Fruit fly (Drosophila melanogaster): Measurements from ENCODE around the gene Atg8a.

The Atg8a gene

DNA sequence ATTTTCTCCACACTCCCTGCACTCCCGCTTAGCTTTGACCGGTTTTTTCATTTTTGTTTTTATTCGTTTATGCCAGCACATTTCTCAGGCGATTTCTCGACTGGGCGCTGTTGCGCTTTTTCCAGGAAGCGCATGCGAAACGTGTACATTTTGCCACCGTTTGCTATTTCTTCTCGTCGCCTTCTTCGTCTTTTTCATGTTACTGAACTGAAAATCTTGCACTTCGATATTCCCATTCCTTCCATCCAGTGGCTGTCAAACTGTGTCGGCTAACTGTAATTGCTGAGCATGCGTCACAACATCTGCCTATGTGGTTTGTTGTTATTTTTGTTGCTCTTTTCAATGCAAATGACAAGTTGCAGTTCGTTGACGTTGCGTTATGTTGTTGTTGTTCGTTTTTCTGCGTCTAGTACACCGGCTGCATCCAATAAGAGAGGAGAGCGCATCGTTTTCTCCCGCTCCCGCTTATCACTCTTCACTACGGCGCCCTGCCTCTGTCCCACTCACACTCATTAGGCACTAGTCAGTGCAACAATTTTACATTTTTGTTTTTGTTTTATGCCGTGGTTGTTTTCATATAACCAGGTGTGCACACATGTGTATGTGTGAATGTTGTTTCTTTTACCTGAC, 33.8 kb upstream of the Atg8a start:
- no peak for TF ChIP-seq wor (GFP tag; IDR thresholded peaks at IDR 0.05)
- TF ChIP-seq CG11085 (GFP tag; IDR thresholded peaks at IDR 0.05): no peak
- TF ChIP-seq Adf1 (GFP tag; IDR thresholded peaks at IDR 0.05): no peak
- TF ChIP-seq CG15514 (GFP tag; optimal IDR thresholded peaks at IDR 0.05): no peak
- TF ChIP-seq org-1 (GFP tag; optimal IDR thresholded peaks at IDR 0.05): no peak
- TF ChIP-seq CG8478 (optimal IDR thresholded peaks at IDR 0.05): no peak
- TF ChIP-seq ems (GFP tag; optimal IDR thresholded peaks at IDR 0.05): no peak
- no peak for TF ChIP-seq CG34376 (GFP tag; optimal IDR thresholded peaks at IDR 0.05)
- TF ChIP-seq CG14014 (GFP tag; IDR thresholded peaks at IDR 0.05): no peak
- TF ChIP-seq pb (GFP tag; optimal IDR thresholded peaks at IDR 0.05): no peak
- no peak for TF ChIP-seq Deaf1 (tag; optimal IDR thresholded peaks at IDR 0.05)
- no peak for TF ChIP-seq CG9727 (GFP tag; optimal IDR thresholded peaks at IDR 0.05)
- peak; percentile 40; the same call in 1 of the 3 replicates for TF ChIP-seq ci (GFP tag; IDR thresholded peaks at IDR 0.05)
- peak in 1 of 3 experiments; percentile 66 for TF ChIP-seq Stat92E (GFP tag; optimal IDR thresholded peaks at IDR 0.05)
- TF ChIP-seq cg (GFP tag; optimal IDR thresholded peaks at IDR 0.05): peak; percentile 41
- TF ChIP-seq CG3838 (GFP tag; optimal IDR thresholded peaks at IDR 0.05): peak; percentile 28
- no peak for TF ChIP-seq fd96Cb (tag; optimal IDR thresholded peaks at IDR 0.05)
- TF ChIP-seq CG13296 (GFP tag; optimal IDR thresholded peaks at IDR 0.05): no peak
- no peak for TF ChIP-seq abd-A (tag; optimal IDR thresholded peaks at IDR 0.05)
- no peak for TF ChIP-seq CG18619 (GFP tag; optimal IDR thresholded peaks at IDR 0.05)
- peak; percentile 34 to 64 for TF ChIP-seq Trl (optimal IDR thresholded peaks at IDR 0.05)
- TF ChIP-seq Trl (GFP tag; optimal IDR thresholded peaks at IDR 0.05): no peak
- peak; percentile 95 for TF ChIP-seq CG6654 (GFP tag; optimal IDR thresholded peaks at IDR 0.05)
- 0 out of 2 replicates have a peak, but pooled peaks have one; percentile 5 for TF ChIP-seq CG10321 (GFP tag; IDR thresholded peaks at IDR 0.05)
- TF ChIP-seq Mrtf (GFP tag; IDR thresholded peaks at IDR 0.05): no peak
- TF ChIP-seq CG2199 (GFP tag; IDR thresholded peaks at IDR 0.05): peak; percentile 47; the same call in 1 of the 3 replicates
- TF ChIP-seq CG10543 (GFP tag; optimal IDR thresholded peaks at IDR 0.05): no peak
- no peak for TF ChIP-seq sisA (GFP tag; IDR thresholded peaks at IDR 0.05)
- TF ChIP-seq CG17612 (GFP tag; IDR thresholded peaks at IDR 0.05): no peak
- TF ChIP-seq CG5953 (GFP tag; IDR thresholded peaks at IDR 0.05): no peak
- TF ChIP-seq Bteb2 (GFP tag; optimal IDR thresholded peaks at IDR 0.05): no peak
- TF ChIP-seq slbo (GFP tag; IDR thresholded peaks at IDR 0.05): no peak
- no peak for TF ChIP-seq bbx (GFP tag; IDR thresholded peaks at IDR 0.05; ENCODE audit: partially characterized antibody)
- TF ChIP-seq Elba2 (GFP tag; optimal IDR thresholded peaks at IDR 0.05): peak; percentile 68
- no peak for TF ChIP-seq NfI (GFP tag; optimal IDR thresholded peaks at IDR 0.05)
- TF ChIP-seq cad (GFP tag; optimal IDR thresholded peaks at IDR 0.05): peak; percentile 35
- peak; percentile 29; the same call in 1 of the 2 replicates for TF ChIP-seq crol (GFP tag; IDR thresholded peaks at IDR 0.05)
- TF ChIP-seq da (GFP tag; optimal IDR thresholded peaks at IDR 0.05): peak; percentile 17
- no peak for TF ChIP-seq CG12236 (GFP tag; optimal IDR thresholded peaks at IDR 0.05)
- no peak for TF ChIP-seq caup (GFP tag; optimal IDR thresholded peaks at IDR 0.05; ENCODE audit: severe bottlenecking)
- no peak for TF ChIP-seq jumu (GFP tag; optimal IDR thresholded peaks at IDR 0.05)
- no peak for TF ChIP-seq gfzf (GFP tag; optimal IDR thresholded peaks at IDR 0.05)
- TF ChIP-seq schlank (tag; optimal IDR thresholded peaks at IDR 0.05): no peak
- TF ChIP-seq fru (optimal IDR thresholded peaks at IDR 0.05): no peak
- TF ChIP-seq gro (GFP tag; optimal IDR thresholded peaks at IDR 0.05): no peak
- TF ChIP-seq H15 (GFP tag; IDR thresholded peaks at IDR 0.05): no peak
- TF ChIP-seq CG12071 (GFP tag; optimal IDR thresholded peaks at IDR 0.05): no peak
- no peak for TF ChIP-seq CG18476 (GFP tag; optimal IDR thresholded peaks at IDR 0.05)
- no peak for TF ChIP-seq CG8944 (GFP tag; optimal IDR thresholded peaks at IDR 0.05)
- no peak for TF ChIP-seq HLH4C (GFP tag; IDR thresholded peaks at IDR 0.05; ENCODE audit: partially characterized antibody)
- no peak for TF ChIP-seq CG33213 (GFP tag; optimal IDR thresholded peaks at IDR 0.05)
- TF ChIP-seq Lpt (GFP tag; optimal IDR thresholded peaks at IDR 0.05): no peak
